Worm (Caenorhabditis elegans) whole organism, L4 larva: ENCODE measurements around the gene T22D1.3.

Source experiments
- D1046.2 ChIP-seq: fragments of 200-800 bp; sonication (Bioruptor generic); IDR thresholded peaks from 2 replicates; pipeline ENCODE4 v1.3.6; 2022; ENCODE audit warnings: missing genetic modification characterization, missing compliant biosample characterization
- F49E8.2 ChIP-seq: sonication (generic microtip); optimal IDR thresholded peaks from 2 replicates; lab custom pipeline; 2016; ENCODE audit warnings: missing compliant biosample characterization, mild to moderate bottlenecking, missing genetic modification characterization, borderline replicate concordance
- aha-1 ChIP-seq: fragments of 150-350 bp; peaks from one replicate; lab custom pipeline; 2014; ENCODE audit warnings: missing biosample characterization, missing genetic modification characterization
- fos-1 ChIP-seq: fragments of 150-350 bp; optimal IDR thresholded peaks from 2 replicates; lab custom pipeline; 2014; ENCODE audit warnings: missing biosample characterization, missing genetic modification characterization

- TF ChIP-seq fos-1 (tag; lab: Kevin White, UChicago): no peak
- no peak for TF ChIP-seq D1046.2 (GFP tag; lab: Robert Waterston, UW)
- TF ChIP-seq aha-1 (tag; lab: Kevin White, UChicago): no peak
- TF ChIP-seq F49E8.2: no peak
These were observed 37.9 kb downstream of the T22D1.3 start for ce11 chrIV:6951259-6951658.
